Worm (Caenorhabditis elegans) whole organism, midembryonic: ENCODE results near the gene pup-2.

Experiments used
- T22C8.4 ChIP-seq: fragments of 200-800 bp; sonication (Bioruptor generic); IDR thresholded peaks from 2 replicates; pipeline ENCODE4 v1.3.6; 2022; ENCODE audit warnings: missing genetic modification characterization, missing compliant biosample characterization
- flt-1 ChIP-seq: fragments of 200-800 bp; sonication (Bioruptor generic); IDR thresholded peaks from 2 replicates; pipeline ENCODE4 v1.3.6; 2022; ENCODE audit warnings: missing genetic modification characterization, missing compliant biosample characterization
- ref-1 ChIP-seq: fragments of 200-800 bp; sonication (Bioruptor generic); conservative IDR thresholded peaks from 2 replicates; pipeline ENCODE4 v1.3.6; 2022; ENCODE audit warnings: missing genetic modification reagents, missing genetic modification characterization, missing compliant biosample characterization
- tab-1 ChIP-seq: fragments of 200-800 bp; sonication (Bioruptor generic); IDR thresholded peaks from 2 replicates; pipeline ENCODE4 v1.3.6; 2022; ENCODE audit warnings: missing genetic modification characterization, missing compliant biosample characterization
- ztf-23 ChIP-seq: fragments of 200-800 bp; sonication (Bioruptor generic); IDR thresholded peaks from 2 replicates; pipeline ENCODE4 v1.3.6; 2022; ENCODE audit warnings: missing genetic modification reagents, missing genetic modification characterization, missing compliant biosample characterization

- no peak for TF ChIP-seq tab-1
- TF ChIP-seq ztf-23: no peak
- no peak for TF ChIP-seq T22C8.4 (GFP tag; lab: Robert Waterston, UW)
- no peak for TF ChIP-seq ref-1 (GFP tag; lab: Robert Waterston, UW)
- TF ChIP-seq flt-1 (GFP tag; lab: Robert Waterston, UW): no peak
These were observed 15.5 kb downstream of the pup-2 start for ce11 chrIII:5201267-5201666.
